Worm (Caenorhabditis elegans) whole organism, L4 larva: ENCODE measurements around the gene idpa-3.

Experiments
- F44E2.7 ChIP-seq: fragments of 200-800 bp; sonication (Bioruptor generic); IDR thresholded peaks from 2 replicates; pipeline ENCODE4 v2.1.2; 2022; ENCODE audit warnings: missing genetic modification characterization, missing compliant biosample characterization
- R02D3.7 ChIP-seq: fragments of 150-350 bp; sonication (generic microtip); optimal IDR thresholded peaks from 3 replicates; lab custom pipeline; 2014; ENCODE audit warnings: missing biosample characterization, missing genetic modification characterization
- T20F7.1 ChIP-seq: fragments of 200-800 bp; sonication (Bioruptor generic); optimal IDR thresholded peaks from 2 replicates; lab custom pipeline; 2018; ENCODE audit warnings: mild to moderate bottlenecking, missing genetic modification characterization, missing compliant biosample characterization
- T26A8.4 ChIP-seq: fragments of 200-800 bp; sonication (Bioruptor generic); IDR thresholded peaks from 2 replicates; pipeline ENCODE4 v1.3.6; 2022; ENCODE audit warnings: missing genetic modification characterization, missing compliant biosample characterization
- Y105C5A.15 ChIP-seq: fragments of 200-800 bp; sonication (Bioruptor generic); IDR thresholded peaks from 2 replicates; pipeline ENCODE4 v1.3.6; 2022; ENCODE audit warnings: missing genetic modification characterization, missing compliant biosample characterization
- Y48G9A.11 ChIP-seq: fragments of 200-800 bp; sonication (Bioruptor generic); IDR thresholded peaks from 2 replicates; pipeline ENCODE4 v1.3.6; 2022; ENCODE audit warnings: missing genetic modification reagents, missing genetic modification characterization, missing compliant biosample characterization
- ZK337.2 ChIP-seq: fragments of 200-800 bp; sonication (Bioruptor generic); IDR thresholded peaks from 2 replicates; pipeline ENCODE4 v1.3.6; 2022; ENCODE audit warnings: missing genetic modification reagents, missing genetic modification characterization, missing compliant biosample characterization
- aha-1 ChIP-seq: fragments of 150-350 bp; peaks from one replicate; lab custom pipeline; 2014; ENCODE audit warnings: missing biosample characterization, missing genetic modification characterization
- arid-1 ChIP-seq: fragments of 200-800 bp; sonication (Bioruptor generic); conservative IDR thresholded peaks from 2 replicates; pipeline ENCODE4 v1.3.6; 2022; ENCODE audit warnings: missing genetic modification reagents, missing genetic modification characterization, missing compliant biosample characterization
- ceh-32 ChIP-seq: sonication (generic microtip); optimal IDR thresholded peaks from 2 replicates; lab custom pipeline; 2016; ENCODE audit warnings: mild to moderate bottlenecking, missing genetic modification characterization, missing compliant biosample characterization; ENCODE audit not compliant: poor library complexity
- ctbp-1 ChIP-seq: fragments of 200-800 bp; sonication (Bioruptor generic); IDR thresholded peaks from 2 replicates; pipeline ENCODE4 v1.3.6; 2022; ENCODE audit warnings: missing genetic modification reagents, missing genetic modification characterization, missing compliant biosample characterization
- daf-16 ChIP-seq, 3 experiments: sonication (generic microtip); optimal IDR thresholded peaks; 2 replicates each; lab custom pipeline; 2016 to 2017; ENCODE audit warnings: missing genetic modification characterization in 3 of 3, missing genetic modification reagents in 3 of 3, mild to moderate bottlenecking in 2 of 3, missing compliant biosample characterization in 2 of 3, missing biosample characterization in 1 of 3, moderate library complexity in 1 of 3
- dmd-6 ChIP-seq: fragments of 200-800 bp; sonication (Bioruptor generic); IDR thresholded peaks from 2 replicates; pipeline ENCODE4 v1.3.6; 2022; ENCODE audit warnings: missing genetic modification reagents, missing genetic modification characterization, missing compliant biosample characterization
- dpl-1 ChIP-seq: fragments of 150-350 bp; optimal IDR thresholded peaks from 2 replicates; lab custom pipeline; 2014; ENCODE audit warnings: missing biosample characterization, missing genetic modification reagents, missing genetic modification characterization
- duxl-1 ChIP-seq: sonication (generic microtip); optimal IDR thresholded peaks from 2 replicates; lab custom pipeline; 2016; ENCODE audit warnings: mild to moderate bottlenecking, missing genetic modification characterization, moderate library complexity, missing compliant biosample characterization; ENCODE audit not compliant: poor library complexity
- dve-1 ChIP-seq: sonication (generic microtip); optimal IDR thresholded peaks from 2 replicates; lab custom pipeline; 2017; ENCODE audit warnings: antibody characterized with exemption, mild to moderate bottlenecking, missing genetic modification characterization, missing compliant biosample characterization; ENCODE audit not compliant: insufficient read depth
- fkh-10 ChIP-seq: fragments of 150-350 bp; optimal IDR thresholded peaks from 2 replicates; lab custom pipeline; 2014; ENCODE audit warnings: missing biosample characterization, missing genetic modification reagents, missing genetic modification characterization
- fos-1 ChIP-seq: fragments of 150-350 bp; optimal IDR thresholded peaks from 2 replicates; lab custom pipeline; 2014; ENCODE audit warnings: missing biosample characterization, missing genetic modification characterization
- gei-8 ChIP-seq: fragments of 200-800 bp; sonication (Bioruptor generic); optimal IDR thresholded peaks from 2 replicates; lab custom pipeline; 2018; ENCODE audit warnings: mild to moderate bottlenecking, missing genetic modification characterization, missing compliant biosample characterization
- hlh-11 ChIP-seq: fragments of 200-800 bp; sonication (Bioruptor generic); optimal IDR thresholded peaks from 2 replicates; lab custom pipeline; 2018; ENCODE audit warnings: mild to moderate bottlenecking, missing genetic modification characterization, missing compliant biosample characterization
- hlh-30 ChIP-seq: sonication (generic microtip); optimal IDR thresholded peaks from 2 replicates; lab custom pipeline; 2017; ENCODE audit warnings: antibody characterized with exemption, mild to moderate bottlenecking, missing genetic modification characterization, missing compliant biosample characterization; ENCODE audit not compliant: insufficient read depth
- lin-1 ChIP-seq: fragments of 200-800 bp; sonication (Bioruptor generic); IDR thresholded peaks from 2 replicates; pipeline ENCODE4 v1.3.6; 2022; ENCODE audit warnings: missing genetic modification reagents, missing genetic modification characterization, missing compliant biosample characterization
- lin-29 ChIP-seq: fragments of 200-800 bp; sonication (Bioruptor generic); IDR thresholded peaks from 2 replicates; pipeline ENCODE4 v1.3.6; 2022; ENCODE audit warnings: missing genetic modification reagents, missing genetic modification characterization, missing compliant biosample characterization
- lin-38 ChIP-seq: fragments of 200-800 bp; sonication (Bioruptor generic); IDR thresholded peaks from 2 replicates; pipeline ENCODE4 v1.3.6; 2022; ENCODE audit warnings: missing genetic modification reagents, missing genetic modification characterization, missing compliant biosample characterization
- mdl-1 ChIP-seq, 2 experiments: fragments of 150-350 bp in 1 of 2; sonication (generic microtip) in 1 of 2; optimal IDR thresholded peaks; 2 replicates each; lab custom pipeline; 2014 to 2017; ENCODE audit warnings: missing biosample characterization in 2 of 2, missing genetic modification characterization in 2 of 2
- mep-1 ChIP-seq: fragments of 150-350 bp; sonication (generic microtip); optimal IDR thresholded peaks from 3 replicates; lab custom pipeline; 2014; ENCODE audit warnings: missing biosample characterization, missing genetic modification characterization
- mxl-3 ChIP-seq: fragments of 200-800 bp; sonication (Bioruptor generic); optimal IDR thresholded peaks from 2 replicates; lab custom pipeline; 2018; ENCODE audit warnings: mild to moderate bottlenecking, missing genetic modification characterization, missing compliant biosample characterization
- nhr-10 ChIP-seq: fragments of 150-350 bp; optimal IDR thresholded peaks from 2 replicates; lab custom pipeline; 2014; ENCODE audit warnings: missing biosample characterization, missing genetic modification characterization
- pha-4 ChIP-seq, 2 experiments: fragments of 150-350 bp in 1 of 2; fragments of 200-800 bp in 1 of 2; sonication (Bioruptor generic) in 1 of 2; IDR thresholded peaks in 1 of 2; optimal IDR thresholded peaks in 1 of 2; 2 replicates each; pipeline versions ENCODE4 v1.3.6 to Lab custom; 2014 to 2022; ENCODE audit warnings: missing genetic modification characterization in 2 of 2, missing genetic modification reagents in 2 of 2, missing biosample characterization in 1 of 2, missing compliant biosample characterization in 1 of 2
- php-3 ChIP-seq: fragments of 200-800 bp; sonication (Bioruptor generic); IDR thresholded peaks from 2 replicates; pipeline ENCODE4 v1.3.6; 2022; ENCODE audit warnings: missing genetic modification reagents, missing genetic modification characterization, missing compliant biosample characterization
- pqm-1 ChIP-seq: sonication (generic microtip); optimal IDR thresholded peaks from 2 replicates; lab custom pipeline; 2017; ENCODE audit warnings: missing biosample characterization, missing genetic modification characterization
- sdz-12 ChIP-seq: fragments of 200-800 bp; sonication (Bioruptor generic); optimal IDR thresholded peaks from 2 replicates; lab custom pipeline; 2018; ENCODE audit warnings: mild to moderate bottlenecking, missing genetic modification characterization, missing compliant biosample characterization
- skn-1 ChIP-seq: fragments of 150-350 bp; optimal IDR thresholded peaks from 2 replicates; lab custom pipeline; 2014; ENCODE audit warnings: missing biosample characterization, missing genetic modification characterization
- spr-1 ChIP-seq: sonication (generic microtip); optimal IDR thresholded peaks from 2 replicates; lab custom pipeline; 2016; ENCODE audit warnings: mild to moderate bottlenecking, missing genetic modification characterization, missing compliant biosample characterization
- tra-1 ChIP-seq: fragments of 200-800 bp; sonication (Bioruptor generic); IDR thresholded peaks from 2 replicates; pipeline ENCODE4 v1.3.6; 2022; ENCODE audit warnings: missing genetic modification reagents, missing genetic modification characterization, missing compliant biosample characterization
- unc-62 ChIP-seq, 3 experiments: fragments of 150-350 bp in 1 of 3; sonication (generic microtip); optimal IDR thresholded peaks in 2 of 3; peaks in 1 of 3; 1 replicate in 1 of 3; 2 replicates in 2 of 3; lab custom pipeline; 2014 to 2017; ENCODE audit warnings: missing biosample characterization in 3 of 3, missing genetic modification characterization in 3 of 3, missing genetic modification reagents in 3 of 3, missing genotype in 1 of 3
- zfp-2 ChIP-seq: sonication (generic microtip); optimal IDR thresholded peaks from 2 replicates; lab custom pipeline; 2016; ENCODE audit warnings: mild to moderate bottlenecking, missing genetic modification characterization, missing compliant biosample characterization
- zfp-3 ChIP-seq: fragments of 200-800 bp; sonication (Bioruptor generic); conservative IDR thresholded peaks from 2 replicates; pipeline ENCODE4 v1.3.6; 2022; ENCODE audit warnings: missing genetic modification reagents, missing genetic modification characterization, missing compliant biosample characterization
- zip-2 ChIP-seq: fragments of 150-350 bp; optimal IDR thresholded peaks from 2 replicates; lab custom pipeline; 2014; ENCODE audit warnings: missing biosample characterization, missing genetic modification characterization
- ztf-7 ChIP-seq: fragments of 150-350 bp; optimal IDR thresholded peaks from 2 replicates; lab custom pipeline; 2014; ENCODE audit warnings: missing biosample characterization, missing genetic modification characterization

Gene idpa-3

ce11 chrX:10336592-10336991 is 354 bp downstream of the idpa-3 start (continued):
- no peak for TF ChIP-seq gei-8 (GFP tag; lab: Kevin White, UChicago)
- TF ChIP-seq ceh-32, result no peak
- no peak for TF ChIP-seq fkh-10 (GFP tag; lab: Kevin White, UChicago)

ce11 chrX:10338100-10338499 is 1.9 kb downstream of the idpa-3 start, which contains the start of gene cut-5:
cut-5 (minus strand) TSS chrX:10338200.
- TF ChIP-seq dpl-1 (GFP tag; lab: Kevin White, UChicago) (no peak), fos-1 (tag; lab: Kevin White, UChicago) (no peak), sdz-12 (GFP tag; lab: Kevin White, UChicago) (no peak), spr-1 (no peak), ZK337.2 (no peak), F44E2.7 (GFP tag; lab: Robert Waterston, UW) (no peak), lin-1 (GFP tag; lab: Robert Waterston, UW) (no peak)

- TF ChIP-seq skn-1 (tag; lab: Kevin White, UChicago) (no peak), Y48G9A.11 (GFP tag; lab: Robert Waterston, UW) (no peak), duxl-1 (no peak), T20F7.1 (peak; percentile 55), lin-38 (peak; percentile 40; the same call in 1 of the 2 replicates), daf-16 (GFP tag; optimal IDR thresholded peaks at IDR 0.05; lab: Kevin White, UChicago) (no peak), daf-16 (tag; optimal IDR thresholded peaks at IDR 0.05; lab: Kevin White, UChicago) (peak; percentile 19), zfp-3 (GFP tag; lab: Robert Waterston, UW) (peak; percentile 79; the same call in 1 of the 2 replicates), lin-29 (GFP tag; lab: Robert Waterston, UW) (no peak), dmd-6 (GFP tag; lab: Robert Waterston, UW) (peak; percentile 24; the same call in 1 of the 2 replicates), zip-2 (tag; lab: Kevin White, UChicago) (no peak), dve-1 (tag; lab: Kevin White, UChicago) (peak; percentile 56), ztf-7 (tag; lab: Kevin White, UChicago) (no peak), mdl-1 (tag; optimal IDR thresholded peaks at IDR 0.05; lab: Kevin White, UChicago) (no peak), php-3 (GFP tag; lab: Robert Waterston, UW) (peak; percentile 59; the same call in 1 of the 2 replicates), hlh-11 (tag; lab: Kevin White, UChicago) (peak; percentile 20), aha-1 (tag; lab: Kevin White, UChicago) (peak; percentile 79), T26A8.4 (0 out of 2 replicates have a peak, but pooled peaks have one; percentile 29), tra-1 (peak; percentile 49; the same call in 1 of the 2 replicates), nhr-10 (no peak), mep-1 (tag; lab: Kevin White, UChicago) (peak; percentile 63), pha-4 (GFP tag; IDR thresholded peaks at IDR 0.05; lab: Robert Waterston, UW) (peak; percentile 31; the same call in 1 of the 2 replicates), pha-4 (tag; optimal IDR thresholded peaks at IDR 0.05; lab: Kevin White, UChicago) (no peak)
- TF ChIP-seq, all 104 proteins: peak for 13
Measured at ce11 chrX:10338761-10339160, 2.5 kb downstream of the idpa-3 start.

- TF ChIP-seq ctbp-1 (no peak), T20F7.1 (no peak), gei-8 (GFP tag; lab: Kevin White, UChicago) (no peak), daf-16 (GFP tag; optimal IDR thresholded peaks at IDR 0.05; lab: Kevin White, UChicago) (no peak), daf-16 (tag; optimal IDR thresholded peaks at IDR 0.05; lab: Kevin White, UChicago) (peak; percentile 34), pqm-1 (tag; lab: Kevin White, UChicago) (peak; percentile 72), mxl-3 (GFP tag; lab: Kevin White, UChicago) (peak; percentile 20), arid-1 (GFP tag; lab: Robert Waterston, UW) (no peak), dmd-6 (GFP tag; lab: Robert Waterston, UW) (peak; percentile 41; the same call in 1 of the 2 replicates), R02D3.7 (tag; lab: Kevin White, UChicago) (no peak), lin-29 (GFP tag; lab: Robert Waterston, UW) (no peak), sdz-12 (GFP tag; lab: Kevin White, UChicago) (no peak), hlh-11 (tag; lab: Kevin White, UChicago) (peak; percentile 46), mep-1 (tag; lab: Kevin White, UChicago) (no peak), unc-62 (GFP tag; optimal IDR thresholded peaks at IDR 0.05 in 1 of 2; lab: Kevin White, UChicago) (peak in 1 of 2 experiments; percentile 26), unc-62 (tag; optimal IDR thresholded peaks at IDR 0.05; lab: Kevin White, UChicago) (no peak), hlh-30 (tag; lab: Kevin White, UChicago) (no peak), Y105C5A.15 (GFP tag; lab: Robert Waterston, UW) (no peak), zfp-2 (tag; lab: Kevin White, UChicago) (no peak), aha-1 (tag; lab: Kevin White, UChicago) (no peak), nhr-10 (peak; percentile 17)
Measured at ce11 chrX:10340044-10340443, 3.8 kb downstream of the idpa-3 start.
